Worm (Caenorhabditis elegans) whole organism, L3 larva: Measurements from ENCODE around the gene acs-18.

ENCODE experiments used
- R02D3.7 ChIP-seq: fragments of 150-350 bp; optimal IDR thresholded peaks from 2 replicates; lab custom pipeline; 2014; ENCODE audit warnings: missing biosample characterization, missing genetic modification characterization
- ZK546.5 ChIP-seq: sonication (generic microtip); optimal IDR thresholded peaks from 2 replicates; lab custom pipeline; 2017; ENCODE audit warnings: missing biosample characterization, missing genetic modification characterization
- aly-2 ChIP-seq: fragments of 150-350 bp; optimal IDR thresholded peaks from 2 replicates; lab custom pipeline; 2014; ENCODE audit warnings: missing biosample characterization, missing genetic modification characterization
- ceh-28 ChIP-seq: fragments of 150-350 bp; optimal IDR thresholded peaks from 2 replicates; lab custom pipeline; 2014; ENCODE audit warnings: missing biosample characterization, missing genetic modification reagents, missing genetic modification characterization
- ceh-82 ChIP-seq: fragments of 150-350 bp; optimal IDR thresholded peaks from 2 replicates; lab custom pipeline; 2014; ENCODE audit warnings: missing biosample characterization, missing genetic modification characterization
- ceh-9 ChIP-seq: sonication (generic microtip); optimal IDR thresholded peaks from 2 replicates; lab custom pipeline; 2018; ENCODE audit warnings: missing biosample characterization, missing genetic modification characterization
- daf-12 ChIP-seq: fragments of 150-350 bp; optimal IDR thresholded peaks from 2 replicates; lab custom pipeline; 2014; ENCODE audit warnings: missing biosample characterization, missing genetic modification reagents, missing genetic modification characterization
- egl-27 ChIP-seq: sonication (generic microtip); optimal IDR thresholded peaks from 4 replicates; lab custom pipeline; 2017; ENCODE audit warnings: missing biosample characterization, missing genetic modification reagents, missing genetic modification characterization
- egl-5 ChIP-seq: fragments of 150-350 bp; optimal IDR thresholded peaks from 2 replicates; lab custom pipeline; 2017; ENCODE audit warnings: missing biosample characterization, missing genetic modification reagents, missing genetic modification characterization, inconsistent platforms
- elt-1 ChIP-seq: fragments of 150-350 bp; optimal IDR thresholded peaks from 2 replicates; lab custom pipeline; 2014; ENCODE audit warnings: missing biosample characterization, missing genetic modification characterization
- elt-2 ChIP-seq: sonication (generic microtip); optimal IDR thresholded peaks from 2 replicates; lab custom pipeline; 2016; ENCODE audit warnings: missing genetic modification reagents, mild to moderate bottlenecking, missing genetic modification characterization, missing compliant biosample characterization
- elt-3 ChIP-seq, 3 experiments: fragments of 150-350 bp in 1 of 3; sonication (generic microtip) in 2 of 3; optimal IDR thresholded peaks; 2 replicates in 2 of 3; 4 replicates in 1 of 3; lab custom pipeline; 2014 to 2017; ENCODE audit warnings: missing biosample characterization in 3 of 3, missing genetic modification characterization in 3 of 3
- eor-1 ChIP-seq, 2 experiments: fragments of 150-350 bp; optimal IDR thresholded peaks; 2 replicates each; lab custom pipeline; 2014 to 2018; ENCODE audit warnings: missing biosample characterization in 2 of 2, missing genetic modification characterization in 2 of 2
- fkh-10 ChIP-seq: sonication (generic microtip); optimal IDR thresholded peaks from 2 replicates; lab custom pipeline; 2017; ENCODE audit warnings: missing biosample characterization, missing genetic modification reagents, missing genetic modification characterization
- fkh-2 ChIP-seq: fragments of 150-350 bp; optimal IDR thresholded peaks from 2 replicates; lab custom pipeline; 2014; ENCODE audit warnings: missing biosample characterization, missing genetic modification reagents, missing genetic modification characterization
- fos-1 ChIP-seq: fragments of 150-350 bp; optimal IDR thresholded peaks from 2 replicates; lab custom pipeline; 2014; ENCODE audit warnings: missing biosample characterization, missing genetic modification characterization
- hmg-11 ChIP-seq: sonication (generic microtip); optimal IDR thresholded peaks from 2 replicates; lab custom pipeline; 2016; ENCODE audit warnings: missing genetic modification characterization, missing compliant biosample characterization
- jun-1 ChIP-seq: fragments of 150-350 bp; optimal IDR thresholded peaks from 2 replicates; lab custom pipeline; 2014; ENCODE audit warnings: missing biosample characterization, missing genetic modification reagents, missing genetic modification characterization
- lin-15B ChIP-seq: fragments of 150-350 bp; optimal IDR thresholded peaks from 2 replicates; lab custom pipeline; 2014; ENCODE audit warnings: missing biosample characterization, missing genetic modification characterization
- lin-39 ChIP-seq: fragments of 150-350 bp; optimal IDR thresholded peaks from 2 replicates; lab custom pipeline; 2018; ENCODE audit warnings: missing biosample characterization, missing genetic modification reagents, missing genetic modification characterization
- lsy-12 ChIP-seq: sonication (generic microtip); optimal IDR thresholded peaks from 2 replicates; lab custom pipeline; 2016; ENCODE audit warnings: mild to moderate bottlenecking, missing genetic modification characterization, missing compliant biosample characterization
- mdl-1 ChIP-seq: fragments of 150-350 bp; optimal IDR thresholded peaks from 2 replicates; lab custom pipeline; 2014; ENCODE audit warnings: missing biosample characterization, missing genetic modification characterization
- mml-1 ChIP-seq: fragments of 150-350 bp; sonication (generic microtip); optimal IDR thresholded peaks from 3 replicates; lab custom pipeline; 2014; ENCODE audit warnings: missing biosample characterization, missing genetic modification characterization
- nfya-1 ChIP-seq: sonication (generic microtip); optimal IDR thresholded peaks from 2 replicates; lab custom pipeline; 2017; ENCODE audit warnings: missing genetic modification characterization, mild to moderate bottlenecking, missing compliant biosample characterization, antibody characterized with exemption, moderate library complexity; ENCODE audit not compliant: insufficient read depth
- nhr-11 ChIP-seq: fragments of 150-350 bp; optimal IDR thresholded peaks from 2 replicates; lab custom pipeline; 2014; ENCODE audit warnings: missing biosample characterization, missing genetic modification characterization
- nhr-12 ChIP-seq: fragments of 150-350 bp; optimal IDR thresholded peaks from 2 replicates; lab custom pipeline; 2014; ENCODE audit warnings: missing biosample characterization, missing genetic modification characterization
- nhr-23 ChIP-seq: fragments of 150-350 bp; optimal IDR thresholded peaks from 2 replicates; lab custom pipeline; 2014; ENCODE audit warnings: missing biosample characterization, missing genetic modification reagents, missing genetic modification characterization
- nhr-237 ChIP-seq: fragments of 150-350 bp; optimal IDR thresholded peaks from 2 replicates; lab custom pipeline; 2014; ENCODE audit warnings: missing biosample characterization, missing genetic modification characterization
- nhr-25 ChIP-seq: sonication (generic microtip); optimal IDR thresholded peaks from 2 replicates; lab custom pipeline; 2017; ENCODE audit warnings: missing biosample characterization, missing genetic modification characterization
- nhr-28 ChIP-seq: fragments of 150-350 bp; optimal IDR thresholded peaks from 2 replicates; lab custom pipeline; 2014; ENCODE audit warnings: missing biosample characterization, missing genetic modification characterization
- nhr-43 ChIP-seq: sonication (generic microtip); optimal IDR thresholded peaks from 2 replicates; lab custom pipeline; 2016; ENCODE audit warnings: mild to moderate bottlenecking, missing genetic modification characterization, missing compliant biosample characterization; ENCODE audit not compliant: poor library complexity, severe bottlenecking
- nhr-76 ChIP-seq: fragments of 150-350 bp; sonication (generic microtip); optimal IDR thresholded peaks from 5 replicates; lab custom pipeline; 2014; ENCODE audit warnings: missing biosample characterization, missing genetic modification characterization
- nhr-77 ChIP-seq: fragments of 150-350 bp; optimal IDR thresholded peaks from 2 replicates; lab custom pipeline; 2014; ENCODE audit warnings: missing biosample characterization, missing genetic modification characterization
- pha-4 ChIP-seq: fragments of 150-350 bp; optimal IDR thresholded peaks from 2 replicates; lab custom pipeline; 2014; ENCODE audit warnings: missing biosample characterization, missing genetic modification reagents, missing genetic modification characterization
- pqm-1 ChIP-seq: fragments of 150-350 bp; optimal IDR thresholded peaks from 2 replicates; lab custom pipeline; 2017; ENCODE audit warnings: missing biosample characterization, missing genetic modification characterization, inconsistent platforms
- skn-1 ChIP-seq: fragments of 150-350 bp; optimal IDR thresholded peaks from 2 replicates; lab custom pipeline; 2014; ENCODE audit warnings: missing biosample characterization, missing genetic modification characterization
- snpc-4 ChIP-seq: fragments of 150-350 bp; optimal IDR thresholded peaks from 2 replicates; lab custom pipeline; 2014; ENCODE audit warnings: missing biosample characterization, missing genetic modification characterization
- tbx-2 ChIP-seq: sonication (generic microtip); optimal IDR thresholded peaks from 2 replicates; lab custom pipeline; 2016; ENCODE audit warnings: mild to moderate bottlenecking, missing genetic modification characterization, missing compliant biosample characterization
- unc-62 ChIP-seq: fragments of 150-350 bp; sonication (generic microtip); optimal IDR thresholded peaks from 4 replicates; lab custom pipeline; 2014; ENCODE audit warnings: missing biosample characterization, missing genetic modification reagents, missing genetic modification characterization
- ztf-11 ChIP-seq: fragments of 150-350 bp; optimal IDR thresholded peaks from 2 replicates; lab custom pipeline; 2014; ENCODE audit warnings: missing biosample characterization, missing genetic modification characterization
- ztf-4 ChIP-seq: fragments of 150-350 bp; optimal IDR thresholded peaks from 2 replicates; lab custom pipeline; 2014; ENCODE audit warnings: missing biosample characterization, missing genetic modification characterization

Gene acs-18

ce11 chrIV:10345486-10345885, 32.0 kb upstream of the acs-18 start:
- TF ChIP-seq pha-4 (tag; lab: Kevin White, UChicago), result peak; percentile 73
- no peak for TF ChIP-seq fkh-2 (tag; lab: Kevin White, UChicago)

ce11 chrIV:10344621-10345020, 31.2 kb upstream of the acs-18 start:
- TF ChIP-seq nhr-11 (tag; lab: Kevin White, UChicago), result no peak
- peak; percentile 7 for TF ChIP-seq pha-4 (tag; lab: Kevin White, UChicago)
- TF ChIP-seq ceh-28, result peak; percentile 50
- TF ChIP-seq aly-2, result no peak
- TF ChIP-seq lin-39 (tag; lab: Kevin White, UChicago), result peak; percentile 73
- TF ChIP-seq nhr-237 (tag; lab: Kevin White, UChicago), result no peak
- TF ChIP-seq elt-1, result no peak
- no peak for TF ChIP-seq nhr-28 (tag; lab: Kevin White, UChicago)
- peak; percentile 23 for TF ChIP-seq egl-5
- TF ChIP-seq fkh-10 (GFP tag; lab: Kevin White, UChicago), result no peak
- TF ChIP-seq ztf-4, result no peak
- TF ChIP-seq ZK546.5, result no peak
- no peak for TF ChIP-seq nhr-12 (tag; lab: Kevin White, UChicago)
- TF ChIP-seq unc-62 (GFP tag; lab: Kevin White, UChicago), result no peak
- no peak for TF ChIP-seq nhr-77
- TF ChIP-seq nfya-1 (tag; lab: Kevin White, UChicago), result peak; percentile 83
- no peak for TF ChIP-seq egl-27 (tag; lab: Kevin White, UChicago)
- TF ChIP-seq skn-1, result peak; percentile 56
- peak; percentile 23 for TF ChIP-seq hmg-11 (tag; lab: Kevin White, UChicago)
- TF ChIP-seq snpc-4 (tag; lab: Kevin White, UChicago), result no peak

- TF ChIP-seq nhr-11 (tag; lab: Kevin White, UChicago) (peak; percentile 76), nhr-25 (tag; lab: Kevin White, UChicago) (peak; percentile 88), ceh-28 (peak; percentile 50), elt-2 (tag; lab: Kevin White, UChicago) (peak; percentile 96), unc-62 (GFP tag; lab: Kevin White, UChicago) (peak; percentile 41), mdl-1 (tag; lab: Kevin White, UChicago) (no peak), egl-27 (tag; lab: Kevin White, UChicago) (peak; percentile 13), nhr-28 (tag; lab: Kevin White, UChicago) (no peak), nhr-23 (tag; lab: Kevin White, UChicago) (peak; percentile 40), R02D3.7 (tag; lab: Kevin White, UChicago) (peak; percentile 2), nfya-1 (tag; lab: Kevin White, UChicago) (peak; percentile 34), ztf-11 (tag; lab: Kevin White, UChicago) (no peak), skn-1 (peak; percentile 84), pqm-1 (tag; lab: Kevin White, UChicago) (peak; percentile 59), eor-1 (tag; optimal IDR thresholded peaks at IDR 0.05; lab: Kevin White, UChicago) (no peak), snpc-4 (tag; lab: Kevin White, UChicago) (peak; percentile 40), ceh-82 (tag; lab: Kevin White, UChicago) (peak; percentile 32), elt-1 (peak; percentile 11), elt-3 (tag; optimal IDR thresholded peaks at IDR 0.05; lab: Kevin White, UChicago) (peak in 2 of 3 experiments; percentile 15 to 52), nhr-43 (tag; lab: Kevin White, UChicago) (peak; percentile 68), ztf-4 (no peak), lin-39 (tag; lab: Kevin White, UChicago) (peak; percentile 71), jun-1 (tag; lab: Kevin White, UChicago) (peak; percentile 91), nhr-12 (tag; lab: Kevin White, UChicago) (no peak), lsy-12 (peak; percentile 35), ZK546.5 (no peak)
Observed at ce11 chrIV:10342361-10342706, 28.9 kb upstream of the acs-18 start.

ce11 chrIV:10341618-10342360, 28.3 kb upstream of the acs-18 start:
- TF ChIP-seq lin-39 (tag; lab: Kevin White, UChicago) (peak; percentile 96), daf-12 (tag; lab: Kevin White, UChicago) (no peak), nhr-23 (tag; lab: Kevin White, UChicago) (no peak), nhr-25 (tag; lab: Kevin White, UChicago) (no peak), ZK546.5 (no peak), elt-2 (tag; lab: Kevin White, UChicago) (no peak), nhr-237 (tag; lab: Kevin White, UChicago) (no peak), R02D3.7 (tag; lab: Kevin White, UChicago) (no peak), nhr-76 (tag; lab: Kevin White, UChicago) (no peak), mml-1 (tag; lab: Kevin White, UChicago) (no peak), lsy-12 (no peak), fkh-10 (GFP tag; lab: Kevin White, UChicago) (peak; percentile 42), ceh-9 (tag; lab: Kevin White, UChicago) (no peak), eor-1 (tag; optimal IDR thresholded peaks at IDR 0.05; lab: Kevin White, UChicago) (no peak), ztf-11 (tag; lab: Kevin White, UChicago) (no peak), ztf-4 (no peak), fkh-2 (tag; lab: Kevin White, UChicago) (no peak), snpc-4 (tag; lab: Kevin White, UChicago) (no peak), pqm-1 (tag; lab: Kevin White, UChicago) (no peak), lin-15B (tag; lab: Kevin White, UChicago) (no peak), nhr-77 (no peak), fos-1 (tag; lab: Kevin White, UChicago) (no peak), nhr-12 (tag; lab: Kevin White, UChicago) (no peak), hmg-11 (tag; lab: Kevin White, UChicago) (peak; percentile 21), elt-1 (no peak), tbx-2 (tag; lab: Kevin White, UChicago) (no peak), skn-1 (no peak), egl-5 (no peak)
